Fruit fly (Drosophila melanogaster) whole organism, wandering third instar larva: Measurements from ENCODE around the gene Arf4.

Experiments
- Abd-B ChIP-seq: fragments of >200 bp; optimal IDR thresholded peaks from 2 replicates; lab custom pipeline; 2017; ENCODE audit warnings: missing biosample characterization, missing genetic modification characterization
- CG9705 ChIP-seq: fragments of 200-800 bp; sonication (Bioruptor generic); optimal IDR thresholded peaks from 2 replicates; lab custom pipeline; 2018; ENCODE audit warnings: missing biosample characterization, mild to moderate bottlenecking, missing genetic modification characterization
- CrebA ChIP-seq: fragments of 200-800 bp; sonication (Bioruptor generic); optimal IDR thresholded peaks from 2 replicates; lab custom pipeline; 2016; ENCODE audit warnings: missing biosample characterization, mild to moderate bottlenecking, missing genetic modification characterization, borderline replicate concordance
- Dfd ChIP-seq: fragments of >200 bp; optimal IDR thresholded peaks from 2 replicates; lab custom pipeline; 2017; ENCODE audit warnings: missing biosample characterization, missing genetic modification characterization
- Dif ChIP-seq: fragments of 200-275, 200-300 bp; sonication (Bioruptor generic); optimal IDR thresholded peaks from 2 replicates; lab custom pipeline; 2018; ENCODE audit warnings: missing biosample characterization, missing genetic modification characterization; ENCODE audit not compliant: partially characterized antibody
- GATAd ChIP-seq: sonication (Bioruptor generic); optimal IDR thresholded peaks from 2 replicates; lab custom pipeline; 2016; ENCODE audit warnings: missing biosample characterization, missing genetic modification characterization
- Hnf4 ChIP-seq: fragments of 200-800 bp; sonication (Bioruptor generic); optimal IDR thresholded peaks from 2 replicates; lab custom pipeline; 2016; ENCODE audit warnings: missing biosample characterization, mild to moderate bottlenecking, missing genetic modification characterization
- Hr78 ChIP-seq: fragments of >200 bp; optimal IDR thresholded peaks from 2 replicates; lab custom pipeline; 2017; ENCODE audit warnings: missing biosample characterization, missing genetic modification characterization
- Hr83 ChIP-seq: fragments of 200-300 bp; sonication (Bioruptor generic); optimal IDR thresholded peaks from 2 replicates; lab custom pipeline; 2016; ENCODE audit warnings: missing biosample characterization, mild to moderate bottlenecking, missing genetic modification characterization, moderate library complexity; ENCODE audit not compliant: poor library complexity, severe bottlenecking
- Jra ChIP-seq: sonication (Bioruptor generic); optimal IDR thresholded peaks from 2 replicates; lab custom pipeline; 2016; ENCODE audit warnings: missing biosample characterization, missing genetic modification characterization
- Mio ChIP-seq: sonication (Bioruptor generic); optimal IDR thresholded peaks from 2 replicates; lab custom pipeline; 2016; ENCODE audit warnings: missing biosample characterization, missing genetic modification characterization
- Myc ChIP-seq: fragments of >200 bp; optimal IDR thresholded peaks from 2 replicates; lab custom pipeline; 2017
- N ChIP-seq: fragments of >200 bp; optimal IDR thresholded peaks from 2 replicates; lab custom pipeline; 2018; ENCODE audit warnings: missing biosample characterization, missing external identifiers, missing genetic modification characterization
- OdsH ChIP-seq: fragments of 200-800 bp; sonication (Bioruptor generic); optimal IDR thresholded peaks from 2 replicates; lab custom pipeline; 2016; ENCODE audit warnings: missing biosample characterization, mild to moderate bottlenecking, missing genetic modification characterization
- Sp1 ChIP-seq: fragments of 200-800 bp; sonication (Bioruptor generic); optimal IDR thresholded peaks from 3 replicates; lab custom pipeline; 2019; ENCODE audit warnings: missing biosample characterization, mild to moderate bottlenecking, missing genetic modification characterization, moderate library complexity
- Vsx2 ChIP-seq: fragments of 200-300, 225-300 bp; sonication (Bioruptor generic); optimal IDR thresholded peaks from 2 replicates; lab custom pipeline; 2018; ENCODE audit warnings: missing biosample characterization, missing genetic modification characterization; ENCODE audit not compliant: partially characterized antibody
- brk ChIP-seq: fragments of 200-800 bp; sonication (Bioruptor generic); optimal IDR thresholded peaks from 2 replicates; lab custom pipeline; 2016; ENCODE audit warnings: missing biosample characterization, mild to moderate bottlenecking, missing genetic modification characterization
- dmrt93B ChIP-seq: fragments of 200-800 bp; sonication (Bioruptor generic); optimal IDR thresholded peaks from 2 replicates; lab custom pipeline; 2018; ENCODE audit warnings: missing biosample characterization, mild to moderate bottlenecking, missing genetic modification characterization
- ey ChIP-seq: fragments of 200-800 bp; sonication (Bioruptor generic); optimal IDR thresholded peaks from 2 replicates; lab custom pipeline; 2016; ENCODE audit warnings: missing biosample characterization, missing genetic modification characterization
- foxo ChIP-seq, 2 experiments: fragments of 200-800 bp; sonication (Bioruptor generic); optimal IDR thresholded peaks; 2 replicates in 1 of 2; 3 replicates in 1 of 2; lab custom pipeline; 2016 to 2017; ENCODE audit warnings: missing biosample characterization in 2 of 2, missing genetic modification characterization in 2 of 2
- fru ChIP-seq: fragments of 200-800 bp; sonication (Bioruptor generic); optimal IDR thresholded peaks from 3 replicates; lab custom pipeline; 2016; ENCODE audit warnings: missing biosample characterization, mild to moderate bottlenecking, missing genetic modification characterization
- h ChIP-seq: fragments of 200-800 bp; sonication (Bioruptor generic); optimal IDR thresholded peaks from 3 replicates; lab custom pipeline; 2016; ENCODE audit warnings: missing biosample characterization, mild to moderate bottlenecking, missing genetic modification characterization
- jim ChIP-seq: fragments of 175-275, 200-325 bp; sonication (Bioruptor generic); optimal IDR thresholded peaks from 2 replicates; lab custom pipeline; 2016; ENCODE audit warnings: missing biosample characterization, mild to moderate bottlenecking, missing genetic modification characterization
- lola ChIP-seq: fragments of >200 bp; optimal IDR thresholded peaks from 2 replicates; lab custom pipeline; 2017; ENCODE audit warnings: missing biosample characterization, missing genetic modification characterization
- pan ChIP-seq: fragments of >200 bp; optimal IDR thresholded peaks from 2 replicates; lab custom pipeline; 2017
- psq ChIP-seq: fragments of 200-800 bp; sonication (Bioruptor generic); optimal IDR thresholded peaks from 3 replicates; lab custom pipeline; 2017; ENCODE audit warnings: missing biosample characterization, mild to moderate bottlenecking, missing genetic modification characterization, moderate library complexity
- rgr ChIP-seq: fragments of 200-800 bp; sonication (Bioruptor generic); optimal IDR thresholded peaks from 3 replicates; lab custom pipeline; 2016; ENCODE audit warnings: missing biosample characterization, mild to moderate bottlenecking, missing genetic modification characterization
- sage ChIP-seq: fragments of 200-800 bp; sonication (Bioruptor generic); optimal IDR thresholded peaks from 2 replicates; lab custom pipeline; 2016; ENCODE audit warnings: missing biosample characterization, mild to moderate bottlenecking, missing genetic modification characterization
- sv ChIP-seq: fragments of 200-800 bp; sonication (Bioruptor generic); optimal IDR thresholded peaks from 3 replicates; lab custom pipeline; 2016; ENCODE audit warnings: missing biosample characterization, missing genetic modification characterization
- tai ChIP-seq: sonication (Bioruptor generic); optimal IDR thresholded peaks from 2 replicates; lab custom pipeline; 2016; ENCODE audit warnings: missing biosample characterization, missing genetic modification characterization
- usp ChIP-seq: fragments of >200 bp; optimal IDR thresholded peaks from 2 replicates; lab custom pipeline; 2017; ENCODE audit warnings: missing biosample characterization, missing genetic modification characterization
- woc ChIP-seq: sonication (Bioruptor generic); optimal IDR thresholded peaks from 2 replicates; lab custom pipeline; 2016; ENCODE audit warnings: missing biosample characterization, mild to moderate bottlenecking, missing genetic modification characterization

The Arf4 gene

DNA sequence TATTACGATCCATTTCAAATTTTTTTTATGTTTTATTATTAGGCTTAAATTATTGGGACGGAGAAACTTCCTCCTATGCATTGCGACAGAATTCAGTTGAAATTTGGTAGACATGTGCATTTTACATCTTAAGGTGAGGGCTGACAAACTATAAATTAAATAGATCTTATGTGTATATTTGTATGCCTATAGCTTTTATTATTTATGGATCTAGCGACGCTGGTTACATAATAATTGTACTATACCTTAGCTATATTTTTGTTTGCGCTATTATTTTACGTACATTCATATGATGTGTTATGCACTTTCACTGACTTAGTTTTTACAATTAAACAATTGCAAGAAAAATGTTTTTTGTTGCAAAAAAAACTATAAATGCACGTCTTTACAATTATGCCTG is 8.7 kb upstream of the Arf4 start:
- TF ChIP-seq Mio (no peak), Dfd (GFP tag; lab: Kevin White, UChicago) (no peak), lola (GFP tag; lab: Kevin White, UChicago) (no peak), sv (GFP tag; lab: Kevin White, UChicago) (no peak), jim (no peak), brk (no peak), Myc (lab: Kevin White, UChicago) (no peak), pan (no peak), N (no peak), CrebA (GFP tag; lab: Kevin White, UChicago) (no peak), CG9705 (GFP tag; lab: Kevin White, UChicago) (no peak), Hnf4 (no peak), Dif (no peak), ey (no peak), Hr78 (GFP tag; lab: Kevin White, UChicago) (no peak), usp (no peak), Jra (GFP tag; lab: Kevin White, UChicago) (no peak), fru (GFP tag; lab: Kevin White, UChicago) (no peak), psq (no peak), Vsx2 (GFP tag; lab: Kevin White, UChicago) (no peak)
- TF ChIP-seq, all 38 proteins: peak for 0

DNA sequence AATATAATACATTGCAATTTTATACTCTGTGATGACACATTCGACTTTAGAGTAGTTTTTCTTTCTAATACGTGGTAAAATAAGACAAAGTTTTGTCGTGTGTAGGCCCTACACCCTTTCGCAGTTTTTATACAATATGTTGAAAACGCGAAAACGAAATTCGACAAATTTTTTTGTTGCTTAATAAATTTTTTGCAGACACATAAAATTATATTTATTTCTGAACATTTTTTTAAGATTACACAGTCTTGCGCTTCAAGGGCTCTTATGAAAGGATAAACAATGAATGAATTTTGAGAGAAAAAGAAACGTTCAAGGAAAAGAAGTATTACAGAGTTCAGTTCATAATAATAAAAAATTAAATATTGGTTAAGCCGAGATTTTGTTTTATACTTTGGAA is 2.1 kb upstream of the Arf4 start:
- TF ChIP-seq sage (no peak), pan (no peak), fru (GFP tag; lab: Kevin White, UChicago) (no peak), rgr (GFP tag; lab: Kevin White, UChicago) (no peak), Hr83 (GFP tag; lab: Kevin White, UChicago) (no peak)

DNA sequence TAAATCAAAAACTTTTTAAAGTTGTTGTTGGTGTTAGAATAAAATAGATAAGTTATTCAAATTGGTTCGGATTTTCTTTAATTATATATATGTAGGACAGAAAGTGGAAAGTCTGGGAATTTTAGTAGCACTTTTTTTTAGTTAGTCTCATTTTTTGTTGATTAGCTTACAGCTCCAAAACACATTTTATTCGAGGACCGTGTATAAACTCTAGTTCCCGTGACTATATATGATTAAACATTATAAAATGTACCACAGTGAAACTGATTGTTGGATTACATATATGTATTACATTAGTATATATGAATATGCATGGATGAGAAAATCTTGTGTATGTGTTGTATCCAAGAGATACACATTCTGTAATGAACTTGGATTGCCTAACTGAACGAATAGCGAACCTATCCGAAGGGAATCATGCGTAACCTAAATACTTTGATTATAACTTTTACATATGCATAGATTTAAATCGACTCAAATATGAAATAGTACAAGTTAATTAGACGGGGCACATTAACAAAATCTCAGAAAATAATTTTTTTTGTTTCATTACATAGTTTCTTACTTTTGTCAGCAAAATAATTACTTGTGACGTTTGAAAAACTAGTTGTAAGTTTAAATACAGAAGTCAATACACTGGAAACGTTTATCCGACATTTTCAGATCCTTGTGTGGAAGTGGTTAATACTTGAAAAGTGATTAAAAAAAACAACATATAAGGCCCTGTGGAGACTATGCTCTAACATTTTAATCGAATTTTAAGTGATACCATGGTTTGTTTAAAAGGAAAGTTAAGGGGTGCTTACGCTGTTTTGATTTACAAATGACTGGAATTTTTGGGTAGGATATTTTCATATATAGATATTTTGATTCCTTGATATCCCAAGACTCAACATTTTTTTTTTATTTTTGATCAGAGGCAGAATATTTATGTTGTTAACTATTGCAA is 1.0 kb upstream of the Arf4 start, which contains the start of gene Cals:
TSS of gene Cals (minus strand) at position 700 of the 949 bp plus-strand sequence.
- TF ChIP-seq N (peak; percentile 38), tai (peak; percentile 45), OdsH (no peak)

- TF ChIP-seq CrebA (GFP tag; lab: Kevin White, UChicago) (no peak), woc (GFP tag; lab: Kevin White, UChicago) (no peak), N (no peak), Myc (lab: Kevin White, UChicago) (no peak), Sp1 (no peak), Abd-B (GFP tag; lab: Kevin White, UChicago) (no peak), Dif (no peak), h (GFP tag; lab: Kevin White, UChicago) (no peak), CG9705 (GFP tag; lab: Kevin White, UChicago) (no peak), rgr (GFP tag; lab: Kevin White, UChicago) (no peak), sage (no peak), Hr83 (GFP tag; lab: Kevin White, UChicago) (no peak), psq (no peak), lola (GFP tag; lab: Kevin White, UChicago) (no peak), fru (GFP tag; lab: Kevin White, UChicago) (no peak)
Measured at dm6 chr4:1124494-1124780, 470 bp downstream of the Arf4 start.

- TF ChIP-seq dmrt93B (no peak), usp (no peak), ey (no peak), Hr83 (GFP tag; lab: Kevin White, UChicago) (no peak), CG9705 (GFP tag; lab: Kevin White, UChicago) (no peak)
- TF ChIP-seq, all 38 proteins: peak for 0
Measured at dm6 chr4:1126290-1126689, 2.3 kb downstream of the Arf4 start, which contains the start of gene CG11155. TSS of gene CG11155 (plus strand) at chr4:1126602.

DNA sequence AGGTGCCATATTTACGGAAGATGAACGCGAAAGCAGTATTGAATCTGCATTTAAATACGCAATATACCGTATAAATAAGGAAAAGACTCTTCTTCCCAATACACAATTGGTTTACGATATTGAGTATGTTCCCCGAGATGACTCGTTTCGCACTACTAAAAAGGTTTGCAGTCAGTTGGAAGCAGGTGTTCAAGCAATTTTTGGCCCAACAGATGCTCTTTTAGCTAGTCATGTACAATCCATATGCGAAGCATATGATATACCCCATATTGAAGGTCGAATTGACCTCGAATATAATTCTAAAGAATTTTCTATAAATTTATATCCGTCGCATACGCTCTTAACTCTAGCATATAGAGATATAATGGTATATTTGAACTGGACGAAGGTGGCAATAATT is 3.0 kb downstream of the Arf4 start:
- no peak for TF ChIP-seq GATAd (GFP tag; lab: Kevin White, UChicago)
- TF ChIP-seq foxo (GFP tag; optimal IDR thresholded peaks at IDR 0.05; lab: Kevin White, UChicago), result no peak
